Worm (Caenorhabditis elegans) whole organism, L4/young adult: ENCODE measurements around the gene Y25C1A.6.

Experiments
- W03F9.2 ChIP-seq: fragments of 150-350 bp; optimal IDR thresholded peaks from 2 replicates; lab custom pipeline; 2014; ENCODE audit warnings: missing biosample characterization, missing genetic modification characterization
- dao-5 ChIP-seq: sonication (generic microtip); optimal IDR thresholded peaks from 2 replicates; lab custom pipeline; 2016; ENCODE audit warnings: missing genotype, missing genetic modification characterization, moderate library complexity, missing compliant biosample characterization
- him-1 ChIP-seq: sonication (generic microtip); optimal IDR thresholded peaks from 2 replicates; lab custom pipeline; 2016; ENCODE audit warnings: missing genotype, missing genetic modification reagents, missing genetic modification characterization, missing compliant biosample characterization

ce11 chrII:3067447-3067846, 6.6 kb downstream of the Y25C1A.6 start:
- TF ChIP-seq dao-5 (no peak), W03F9.2 (tag; lab: Kevin White, UChicago) (no peak), him-1 (no peak)
